Fruit fly (Drosophila melanogaster): ENCODE data around the gene CG4364.

dm6 chr2L:9749745-9750144, 38.7 kb upstream of the CG4364 start, which contains the start of gene Cyp4e3:
- TF ChIP-seq Sox15 (GFP tag; optimal IDR thresholded peaks at IDR 0.05) (no peak), OdsH (GFP tag; optimal IDR thresholded peaks at IDR 0.05) (no peak), Met (GFP tag; optimal IDR thresholded peaks at IDR 0.05) (no peak), CG7368 (GFP tag; optimal IDR thresholded peaks at IDR 0.05) (no peak), esn (GFP tag; optimal IDR thresholded peaks at IDR 0.05) (no peak), CG6792 (GFP tag; optimal IDR thresholded peaks at IDR 0.05) (no peak), CG6854 (GFP tag; optimal IDR thresholded peaks at IDR 0.05) (no peak), Hr38 (GFP tag; optimal IDR thresholded peaks at IDR 0.05) (no peak), Sox14 (GFP tag; optimal IDR thresholded peaks at IDR 0.05) (no peak), CG11294 (GFP tag; IDR thresholded peaks at IDR 0.05) (no peak), Hr39 (GFP tag; optimal IDR thresholded peaks at IDR 0.05) (no peak)

All from whole organism, prepupa.